Worm (Caenorhabditis elegans) whole organism, L4/young adult: ENCODE data around the gene EGAP2.1.

Experiments used
- W03F9.2 ChIP-seq: fragments of 150-350 bp; optimal IDR thresholded peaks from 2 replicates; lab custom pipeline; 2014; ENCODE audit warnings: missing biosample characterization, missing genetic modification characterization
- dao-5 ChIP-seq: sonication (generic microtip); optimal IDR thresholded peaks from 2 replicates; lab custom pipeline; 2016; ENCODE audit warnings: missing genotype, missing genetic modification characterization, moderate library complexity, missing compliant biosample characterization
- him-1 ChIP-seq: sonication (generic microtip); optimal IDR thresholded peaks from 2 replicates; lab custom pipeline; 2016; ENCODE audit warnings: missing genotype, missing genetic modification reagents, missing genetic modification characterization, missing compliant biosample characterization

EGAP2.1 gene

DNA sequence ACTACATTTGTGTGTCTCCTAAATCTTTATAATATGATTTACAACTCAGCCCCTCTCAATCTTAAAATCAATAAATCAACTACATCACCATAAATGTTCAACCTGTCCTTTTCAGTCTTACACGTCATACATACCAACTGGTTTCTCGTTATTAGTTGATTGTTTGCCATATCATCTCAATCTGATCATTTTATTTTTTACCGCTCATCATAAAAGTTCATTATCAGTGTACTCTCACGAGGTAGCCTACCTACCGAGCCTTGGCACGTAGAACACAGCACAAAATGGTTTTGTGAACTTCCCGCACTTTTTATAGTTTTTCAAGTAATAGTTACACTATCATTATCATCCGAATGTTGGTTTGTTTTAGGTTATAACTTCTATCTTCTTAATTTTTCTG lies 49.9 kb downstream of the EGAP2.1 start:
- no peak for TF ChIP-seq him-1 (tag; lab: Kevin White, UChicago)
- TF ChIP-seq W03F9.2: no peak
- TF ChIP-seq dao-5: no peak

DNA sequence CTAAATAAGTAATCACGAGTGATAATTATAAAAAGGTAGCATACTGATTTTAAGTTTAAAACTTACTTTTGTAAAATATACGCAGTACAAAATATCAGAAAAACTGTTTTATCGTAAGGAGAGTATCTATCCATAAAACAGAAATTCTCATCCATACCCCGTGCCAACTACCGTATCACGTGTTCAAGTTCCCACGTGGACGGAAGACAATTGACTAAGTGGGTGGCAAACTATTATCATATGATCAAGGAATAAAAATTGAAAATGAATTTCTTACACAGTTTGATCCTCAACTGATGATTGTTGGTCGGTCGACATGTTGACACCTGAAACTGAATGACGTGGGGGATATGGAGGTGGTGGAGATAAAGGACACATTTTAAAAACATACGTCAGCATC lies 51.0 kb downstream of the EGAP2.1 start, which contains the start of gene pmt-1:
Gene pmt-1 (minus strand): TSS at position 332 of the 400 bp plus-strand sequence.
- TF ChIP-seq dao-5: no peak
- TF ChIP-seq him-1 (tag; lab: Kevin White, UChicago): no peak
- TF ChIP-seq W03F9.2: no peak
